Worm (Caenorhabditis elegans): ENCODE results near the gene rpb-4.

- no peak for TF ChIP-seq aly-2 (tag; optimal IDR thresholded peaks at IDR 0.05)
- no peak for TF ChIP-seq hlh-30 (tag; optimal IDR thresholded peaks at IDR 0.05; ENCODE audit: insufficient read depth)
These were observed 46.6 kb downstream of the rpb-4 start for ce11 chrII:7420796-7421386.

Data from whole organism, L4 larva.